Worm (Caenorhabditis elegans): ENCODE results near the gene ced-3.

ce11 chrIV:13250243-13250642, 46.3 kb upstream of the ced-3 start:
- no peak for TF ChIP-seq elt-3 (tag; optimal IDR thresholded peaks at IDR 0.05)
- no peak for TF ChIP-seq snpc-4 (tag; optimal IDR thresholded peaks at IDR 0.05)
- no peak for TF ChIP-seq mab-5 (tag; optimal IDR thresholded peaks at IDR 0.05)
- no peak for TF ChIP-seq mep-1 (tag; optimal IDR thresholded peaks at IDR 0.05)
- TF ChIP-seq zip-8 (tag; optimal IDR thresholded peaks at IDR 0.05) = no peak
- TF ChIP-seq lin-13 (tag; optimal IDR thresholded peaks at IDR 0.05) = no peak
- TF ChIP-seq nhr-76 (tag; optimal IDR thresholded peaks at IDR 0.05) = no peak
- no peak for TF ChIP-seq nhr-237 (tag; optimal IDR thresholded peaks at IDR 0.05)
